Fruit fly (Drosophila melanogaster): Measurements from ENCODE around the gene CG7579.

DNA sequence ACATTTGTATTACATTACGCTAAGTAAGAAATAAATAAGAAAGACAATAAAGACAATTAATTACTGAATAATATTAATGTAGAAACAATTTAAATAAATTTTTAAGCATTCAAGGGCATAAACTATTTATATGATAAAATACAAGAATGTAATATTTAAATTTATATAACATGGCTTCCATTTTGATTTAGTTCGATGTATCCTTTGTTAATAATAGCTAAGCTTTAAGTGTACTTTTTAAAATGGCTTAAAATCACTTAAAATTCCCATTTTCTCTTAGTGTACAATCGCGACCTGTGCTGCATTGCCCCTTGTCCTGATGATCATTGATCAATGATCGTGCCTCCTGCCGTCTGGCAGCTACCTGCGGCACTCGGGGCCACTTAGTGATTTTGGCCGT lies 12.8 kb downstream of the CG7579 start:
- TF ChIP-seq cnc (optimal IDR thresholded peaks at IDR 0.05) (no peak), CG7045 (GFP tag; optimal IDR thresholded peaks at IDR 0.05) (no peak), bab1 (GFP tag; optimal IDR thresholded peaks at IDR 0.05) (no peak), CG7101 (tag; optimal IDR thresholded peaks at IDR 0.05) (no peak), Crg-1 (GFP tag; optimal IDR thresholded peaks at IDR 0.05) (no peak), kay (GFP tag; ENCODE audit: borderline replicate concordance) (no peak), CG11617 (GFP tag; optimal IDR thresholded peaks at IDR 0.05) (no peak), Clk (GFP tag; optimal IDR thresholded peaks at IDR 0.05) (no peak), tj (GFP tag; optimal IDR thresholded peaks at IDR 0.05) (no peak), CG1620 (GFP tag; optimal IDR thresholded peaks at IDR 0.05) (no peak), pad (GFP tag; optimal IDR thresholded peaks at IDR 0.05) (no peak)
